Worm (Caenorhabditis elegans) whole organism, late embryonic: ENCODE data around the gene asp-18.
A peak's percentile ranks its signal among the peaks of the same experiment; 100 is the strongest.

Experiments
- C08G9.2 ChIP-seq: sonication (generic microtip); optimal IDR thresholded peaks from 2 replicates; lab custom pipeline; 2016; ENCODE audit warnings: mild to moderate bottlenecking, missing genetic modification characterization, moderate library complexity, missing compliant biosample characterization
- C38D4.7 ChIP-seq: fragments of 200-800 bp; sonication (Bioruptor generic); optimal IDR thresholded peaks from 2 replicates; lab custom pipeline; 2018; ENCODE audit warnings: mild to moderate bottlenecking, missing genetic modification characterization, moderate library complexity, missing compliant biosample characterization
- K02D7.2 ChIP-seq: sonication (generic microtip); optimal IDR thresholded peaks from 2 replicates; lab custom pipeline; 2017; ENCODE audit warnings: mild to moderate bottlenecking, missing genetic modification characterization, missing compliant biosample characterization
- T23F11.4 ChIP-seq: fragments of 200-800 bp; sonication (Bioruptor generic); optimal IDR thresholded peaks from 2 replicates; lab custom pipeline; 2018; ENCODE audit warnings: mild to moderate bottlenecking, missing genetic modification characterization, missing compliant biosample characterization
- Y22D7AL.16 ChIP-seq: sonication (generic microtip); optimal IDR thresholded peaks from 2 replicates; lab custom pipeline; 2016; ENCODE audit warnings: missing genetic modification characterization, missing compliant biosample characterization
- ahr-1 ChIP-seq: sonication (generic microtip); optimal IDR thresholded peaks from 2 replicates; lab custom pipeline; 2016; ENCODE audit warnings: missing genetic modification characterization, missing compliant biosample characterization
- ceh-14 ChIP-seq: sonication (generic microtip); optimal IDR thresholded peaks from 2 replicates; lab custom pipeline; 2016; ENCODE audit warnings: missing genotype, missing genetic modification characterization, missing compliant biosample characterization
- ceh-18 ChIP-seq: sonication (generic microtip); optimal IDR thresholded peaks from 2 replicates; lab custom pipeline; 2016; ENCODE audit warnings: missing genetic modification characterization, missing compliant biosample characterization
- ceh-19 ChIP-seq: fragments of 200-800 bp; sonication (Bioruptor generic); optimal IDR thresholded peaks from 2 replicates; lab custom pipeline; 2018; ENCODE audit warnings: mild to moderate bottlenecking, missing genetic modification characterization, missing compliant biosample characterization
- ceh-2 ChIP-seq: sonication (generic microtip); optimal IDR thresholded peaks from 2 replicates; lab custom pipeline; 2016; ENCODE audit warnings: missing genotype, missing genetic modification characterization, missing compliant biosample characterization
- ceh-22 ChIP-seq: sonication (generic microtip); optimal IDR thresholded peaks from 2 replicates; lab custom pipeline; 2017; ENCODE audit warnings: missing biosample characterization, missing genetic modification characterization
- ceh-30 ChIP-seq: fragments of 150-350 bp; optimal IDR thresholded peaks from 2 replicates; lab custom pipeline; 2014; ENCODE audit warnings: missing biosample characterization, missing genetic modification characterization
- ceh-48 ChIP-seq: sonication (generic microtip); optimal IDR thresholded peaks from 2 replicates; lab custom pipeline; 2016; ENCODE audit warnings: missing genetic modification characterization, inconsistent platforms, missing compliant biosample characterization
- che-1 ChIP-seq: sonication (generic microtip); optimal IDR thresholded peaks from 2 replicates; lab custom pipeline; 2016; ENCODE audit warnings: mild to moderate bottlenecking, missing genetic modification characterization, missing compliant biosample characterization
- dmd-4 ChIP-seq: sonication (generic microtip); optimal IDR thresholded peaks from 2 replicates; lab custom pipeline; 2016; ENCODE audit warnings: borderline replicate concordance, missing genetic modification characterization, missing compliant biosample characterization
- elt-2 ChIP-seq: sonication (generic microtip); optimal IDR thresholded peaks from 2 replicates; lab custom pipeline; 2016; ENCODE audit warnings: missing genetic modification reagents, missing genetic modification characterization, missing compliant biosample characterization
- elt-4 ChIP-seq: sonication (generic microtip); optimal IDR thresholded peaks from 2 replicates; lab custom pipeline; 2016; ENCODE audit warnings: missing genetic modification characterization, missing compliant biosample characterization
- fax-1 ChIP-seq: sonication (generic microtip); optimal IDR thresholded peaks from 2 replicates; lab custom pipeline; 2016; ENCODE audit warnings: missing genotype, missing genetic modification characterization, missing compliant biosample characterization
- fkh-10 ChIP-seq: fragments of 150-350 bp; optimal IDR thresholded peaks from 2 replicates; lab custom pipeline; 2014; ENCODE audit warnings: missing biosample characterization, missing genetic modification reagents, missing genetic modification characterization
- hlh-30 ChIP-seq: sonication (generic microtip); optimal IDR thresholded peaks from 2 replicates; lab custom pipeline; 2017; ENCODE audit warnings: antibody characterized with exemption, missing genetic modification characterization, missing compliant biosample characterization; ENCODE audit not compliant: insufficient read depth
- nfya-1 ChIP-seq: sonication (generic microtip); optimal IDR thresholded peaks from 2 replicates; lab custom pipeline; 2017; ENCODE audit warnings: missing genetic modification characterization, mild to moderate bottlenecking, missing compliant biosample characterization, antibody characterized with exemption, moderate library complexity
- nhr-11 ChIP-seq: fragments of 150-350 bp; optimal IDR thresholded peaks from 2 replicates; lab custom pipeline; 2014; ENCODE audit warnings: missing biosample characterization, missing genetic modification characterization
- nhr-232 ChIP-seq: sonication (generic microtip); optimal IDR thresholded peaks from 2 replicates; lab custom pipeline; 2016; ENCODE audit warnings: missing genetic modification characterization, missing compliant biosample characterization
- odd-2 ChIP-seq: sonication (generic microtip); optimal IDR thresholded peaks from 2 replicates; lab custom pipeline; 2017; ENCODE audit warnings: antibody characterized with exemption, mild to moderate bottlenecking, missing genetic modification characterization, missing compliant biosample characterization
- pat-9 ChIP-seq: fragments of 200-800 bp; sonication (Bioruptor generic); optimal IDR thresholded peaks from 2 replicates; lab custom pipeline; 2018; ENCODE audit warnings: mild to moderate bottlenecking, missing genetic modification characterization, moderate library complexity, missing compliant biosample characterization
- pha-2 ChIP-seq: sonication (generic microtip); optimal IDR thresholded peaks from 2 replicates; lab custom pipeline; 2017; ENCODE audit warnings: mild to moderate bottlenecking, missing genetic modification characterization, missing compliant biosample characterization
- pqm-1 ChIP-seq: sonication (generic microtip); optimal IDR thresholded peaks from 2 replicates; lab custom pipeline; 2016; ENCODE audit warnings: missing genetic modification characterization, missing compliant biosample characterization
- pros-1 ChIP-seq: fragments of 150-350 bp; optimal IDR thresholded peaks from 2 replicates; lab custom pipeline; 2014; ENCODE audit warnings: missing biosample characterization, missing genetic modification reagents, missing genetic modification characterization
- tbx-7 ChIP-seq: sonication (generic microtip); optimal IDR thresholded peaks from 2 replicates; lab custom pipeline; 2016; ENCODE audit warnings: missing genotype, missing genetic modification characterization, missing compliant biosample characterization
- unc-42 ChIP-seq: sonication (generic microtip); optimal IDR thresholded peaks from 2 replicates; lab custom pipeline; 2016; ENCODE audit warnings: missing genotype, missing genetic modification characterization, missing compliant biosample characterization
- zip-5 ChIP-seq: sonication (generic microtip); optimal IDR thresholded peaks from 2 replicates; lab custom pipeline; 2016; ENCODE audit warnings: missing genetic modification characterization, missing compliant biosample characterization
- ztf-16 ChIP-seq: sonication (generic microtip); optimal IDR thresholded peaks from 2 replicates; lab custom pipeline; 2017; ENCODE audit warnings: missing genetic modification characterization, missing compliant biosample characterization

asp-18 gene

ce11 chrV:18689681-18690080 lies 41.8 kb downstream of the asp-18 start, which contains the start of the genes ubc-19 and Y69H2.7:
Gene ubc-19 (minus strand): TSS chrV:18689762.
Gene Y69H2.7 (plus strand): TSS chrV:18689989.
- no peak for TF ChIP-seq dmd-4 (tag; lab: Kevin White, UChicago)
- TF ChIP-seq ceh-30: peak; percentile 8
- peak; percentile 23 for TF ChIP-seq ceh-48 (tag; lab: Kevin White, UChicago)
- no peak for TF ChIP-seq zip-5 (tag; lab: Kevin White, UChicago)
- no peak for TF ChIP-seq ztf-16 (tag; lab: Kevin White, UChicago)
- TF ChIP-seq fkh-10: no peak
- TF ChIP-seq nfya-1: peak; percentile 25
- TF ChIP-seq T23F11.4 (GFP tag; lab: Kevin White, UChicago): no peak
- TF ChIP-seq, all 69 proteins: peak for 3

DNA sequence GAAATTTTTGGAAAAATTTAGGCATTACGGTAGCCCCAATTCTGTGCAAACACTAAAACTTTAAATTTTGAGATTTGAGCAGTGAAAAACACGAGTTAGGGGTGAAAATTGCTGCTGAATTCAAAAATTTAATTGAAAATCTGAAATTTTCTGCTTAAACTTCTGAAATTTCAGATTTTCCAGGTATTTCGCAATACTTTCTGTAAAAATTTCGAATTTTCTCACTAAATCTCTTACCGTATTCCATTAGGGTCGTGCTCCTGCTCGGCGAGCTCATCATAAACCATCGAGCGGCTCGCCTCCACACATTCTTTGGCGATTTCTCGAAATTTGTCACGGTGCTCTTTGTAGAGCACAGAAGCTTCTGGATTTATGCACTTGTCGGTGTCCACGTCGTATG lies 44.1 kb downstream of the asp-18 start:
- TF ChIP-seq ceh-22 (no peak), ceh-14 (no peak), nhr-11 (tag; lab: Kevin White, UChicago) (no peak), Y22D7AL.16 (tag; lab: Kevin White, UChicago) (no peak), pat-9 (tag; lab: Kevin White, UChicago) (no peak), C08G9.2 (no peak), nhr-232 (tag; lab: Kevin White, UChicago) (no peak)

- TF ChIP-seq ceh-18 (no peak), ceh-2 (tag; lab: Kevin White, UChicago) (no peak), elt-2 (tag; lab: Kevin White, UChicago) (no peak), ahr-1 (tag; lab: Kevin White, UChicago) (no peak), elt-4 (tag; lab: Kevin White, UChicago) (no peak), K02D7.2 (tag; lab: Kevin White, UChicago) (no peak), hlh-30 (tag; lab: Kevin White, UChicago) (no peak), pha-2 (no peak), fax-1 (no peak), tbx-7 (no peak), pros-1 (tag; lab: Kevin White, UChicago) (no peak), ceh-14 (no peak), C38D4.7 (GFP tag; lab: Kevin White, UChicago) (no peak), ceh-19 (GFP tag; lab: Kevin White, UChicago) (no peak), unc-42 (tag; lab: Kevin White, UChicago) (no peak), che-1 (tag; lab: Kevin White, UChicago) (no peak), odd-2 (tag; lab: Kevin White, UChicago) (no peak), pqm-1 (no peak)
- TF ChIP-seq, all 69 proteins: peak for 0
Measured at ce11 chrV:18684455-18684987, 47.0 kb downstream of the asp-18 start, which contains the start of gene Y69H2.17. Gene Y69H2.17 (plus strand): TSS chrV:18684937.
